Fruit fly (Drosophila melanogaster) whole organism, embryonic: Measurements from ENCODE around the gene Cpr67Fb.

Source experiments
- Asciz ChIP-seq: fragments of 200-800 bp; sonication (Bioruptor generic); optimal IDR thresholded peaks from 2 replicates; lab custom pipeline; 2017; ENCODE audit warnings: missing biosample characterization, mild to moderate bottlenecking, missing genetic modification characterization, missing genetic modification reagents
- CG10274 ChIP-seq: fragments of 200-800 bp; sonication (Bioruptor generic); optimal IDR thresholded peaks from 3 replicates; lab custom pipeline; 2017; ENCODE audit warnings: missing biosample characterization, mild to moderate bottlenecking, missing genetic modification characterization
- CG10366 ChIP-seq: fragments of 200-800 bp; sonication (Bioruptor generic); IDR thresholded peaks from 2 replicates; pipeline ENCODE4 v1.3.6; 2022; ENCODE audit warnings: missing biosample characterization, missing genetic modification characterization
- CG11085 ChIP-seq: fragments of 200-800 bp; sonication (Bioruptor generic); IDR thresholded peaks from 2 replicates; pipeline ENCODE4 v1.3.6; 2022; ENCODE audit warnings: missing biosample characterization, missing genetic modification characterization
- CG11696 ChIP-seq: fragments of 200-800 bp; sonication (Bioruptor generic); IDR thresholded peaks from 2 replicates; pipeline ENCODE4 v1.3.6; 2022; ENCODE audit warnings: missing biosample characterization, missing genetic modification characterization
- CG12299 ChIP-seq: fragments of 200-800 bp; sonication (Bioruptor generic); optimal IDR thresholded peaks from 2 replicates; lab custom pipeline; 2018; ENCODE audit warnings: missing biosample characterization, mild to moderate bottlenecking, missing genetic modification characterization
- CG12391 ChIP-seq: fragments of 200-800 bp; sonication (Bioruptor generic); optimal IDR thresholded peaks from 3 replicates; lab custom pipeline; 2018; ENCODE audit warnings: missing biosample characterization, mild to moderate bottlenecking, missing genetic modification characterization, moderate library complexity
- CG14710 ChIP-seq: fragments of 200-800 bp; sonication (Bioruptor generic); optimal IDR thresholded peaks from 3 replicates; lab custom pipeline; 2019; ENCODE audit warnings: missing biosample characterization, mild to moderate bottlenecking, missing genetic modification characterization, moderate library complexity
- CG15011 ChIP-seq: fragments of 200-800 bp; sonication (Bioruptor generic); optimal IDR thresholded peaks from 3 replicates; lab custom pipeline; 2018; ENCODE audit warnings: missing biosample characterization, mild to moderate bottlenecking, missing genetic modification characterization
- CG15269 ChIP-seq: fragments of 200-800 bp; sonication (Bioruptor generic); optimal IDR thresholded peaks from 2 replicates; lab custom pipeline; 2018; ENCODE audit warnings: missing biosample characterization, mild to moderate bottlenecking, missing genetic modification characterization, moderate library complexity
- CG1529 ChIP-seq: fragments of 200-800 bp; sonication (Bioruptor generic); optimal IDR thresholded peaks from 3 replicates; lab custom pipeline; 2018; ENCODE audit warnings: missing biosample characterization, missing genetic modification characterization
- CG1603 ChIP-seq: fragments of 200-800 bp; sonication (Bioruptor generic); optimal IDR thresholded peaks from 2 replicates; lab custom pipeline; 2019; ENCODE audit warnings: missing biosample characterization, mild to moderate bottlenecking, missing genetic modification characterization, moderate library complexity
- CG17361 ChIP-seq: fragments of 200-800 bp; sonication (Bioruptor generic); IDR thresholded peaks from 3 replicates; pipeline ENCODE4 v1.3.6; 2022; ENCODE audit warnings: missing biosample characterization, missing genetic modification characterization
- CG17802 ChIP-seq: fragments of 200-800 bp; sonication (Bioruptor generic); optimal IDR thresholded peaks from 2 replicates; lab custom pipeline; 2018; ENCODE audit warnings: missing biosample characterization, mild to moderate bottlenecking, missing genetic modification characterization, moderate library complexity
- CG2678 ChIP-seq: fragments of 200-800 bp; sonication (Bioruptor generic); optimal IDR thresholded peaks from 3 replicates; lab custom pipeline; 2019; ENCODE audit warnings: missing biosample characterization, mild to moderate bottlenecking, missing genetic modification characterization, moderate library complexity
- CG30403 ChIP-seq: fragments of 200-800 bp; sonication (Bioruptor generic); optimal IDR thresholded peaks from 3 replicates; lab custom pipeline; 2016; ENCODE audit warnings: missing biosample characterization, missing genetic modification characterization
- CG31224 ChIP-seq: fragments of 200-800 bp; sonication (Bioruptor generic); IDR thresholded peaks from 2 replicates; pipeline ENCODE4 v1.3.6; 2022; ENCODE audit warnings: missing biosample characterization, missing genetic modification characterization
- CG3847 ChIP-seq: fragments of 200-800 bp; sonication (Bioruptor generic); IDR thresholded peaks from 2 replicates; pipeline ENCODE4 v1.3.6; 2022; ENCODE audit warnings: missing biosample characterization, missing genetic modification characterization
- CG4404 ChIP-seq: fragments of 200-800 bp; sonication (Bioruptor generic); IDR thresholded peaks from 2 replicates; pipeline ENCODE4 v1.3.6; 2022; ENCODE audit warnings: missing biosample characterization, missing genetic modification characterization
- CG4424 ChIP-seq: fragments of 200-800 bp; sonication (Bioruptor generic); optimal IDR thresholded peaks from 3 replicates; lab custom pipeline; 2016; ENCODE audit warnings: missing biosample characterization, missing genetic modification characterization
- CG4820 ChIP-seq: fragments of 200-800 bp; sonication (Bioruptor generic); optimal IDR thresholded peaks from 3 replicates; lab custom pipeline; 2016; ENCODE audit warnings: missing biosample characterization, missing genetic modification characterization
- CG6254 ChIP-seq: fragments of 200-800 bp; sonication (Bioruptor generic); optimal IDR thresholded peaks from 3 replicates; lab custom pipeline; 2017; ENCODE audit warnings: mild to moderate bottlenecking, missing biosample characterization, missing genetic modification reagents, missing genetic modification characterization
- CG6689 ChIP-seq: fragments of 200-800 bp; sonication (Bioruptor generic); IDR thresholded peaks from 2 replicates; pipeline ENCODE4 v1.3.6; 2022; ENCODE audit warnings: missing biosample characterization, missing genetic modification characterization
- CG6791 ChIP-seq: fragments of 200-800 bp; sonication (Bioruptor generic); IDR thresholded peaks from 3 replicates; pipeline ENCODE4 v1.3.6; 2022; ENCODE audit warnings: missing biosample characterization, missing genetic modification characterization; ENCODE audit not compliant: partially characterized antibody
- CG7372 ChIP-seq: fragments of 200-800 bp; sonication (Bioruptor generic); IDR thresholded peaks from 2 replicates; pipeline ENCODE4 v1.3.6; 2022; ENCODE audit warnings: missing biosample characterization, missing genetic modification characterization
- CG7745 ChIP-seq: fragments of 200-800 bp; sonication (Bioruptor generic); optimal IDR thresholded peaks from 2 replicates; lab custom pipeline; 2018; ENCODE audit warnings: missing biosample characterization, mild to moderate bottlenecking, missing genetic modification characterization, moderate library complexity
- CG8765 ChIP-seq: fragments of 200-800 bp; sonication (Bioruptor generic); IDR thresholded peaks from 2 replicates; pipeline ENCODE4 v1.3.6; 2022; ENCODE audit warnings: missing biosample characterization, missing genetic modification characterization
- CG9817 ChIP-seq: fragments of 200-800 bp; sonication (Bioruptor generic); optimal IDR thresholded peaks from 2 replicates; lab custom pipeline; 2018; ENCODE audit warnings: missing biosample characterization, mild to moderate bottlenecking, missing genetic modification characterization, moderate library complexity
- Camta ChIP-seq: fragments of 200-800 bp; sonication (Bioruptor generic); optimal IDR thresholded peaks from 2 replicates; lab custom pipeline; 2016; ENCODE audit warnings: missing biosample characterization, missing genetic modification characterization
- CoRest ChIP-seq: fragments of 200-800 bp; sonication (Bioruptor generic); optimal IDR thresholded peaks from 3 replicates; lab custom pipeline; 2018; ENCODE audit warnings: missing biosample characterization, mild to moderate bottlenecking, missing genetic modification characterization, moderate library complexity
- Deaf1 ChIP-seq: fragments of 200-800 bp; optimal IDR thresholded peaks from 3 replicates; lab custom pipeline; 2019; ENCODE audit warnings: missing biosample characterization, mild to moderate bottlenecking, missing genetic modification characterization, moderate library complexity
- Dip3 ChIP-seq: fragments of 200-800 bp; sonication (Bioruptor generic); optimal IDR thresholded peaks from 3 replicates; lab custom pipeline; 2016; ENCODE audit warnings: missing biosample characterization, missing genetic modification characterization
- Doc3 ChIP-seq: fragments of 200-800 bp; sonication (Bioruptor generic); IDR thresholded peaks from 3 replicates; pipeline ENCODE4 v1.3.6; 2022; ENCODE audit warnings: missing biosample characterization, missing genetic modification characterization; ENCODE audit not compliant: partially characterized antibody
- HHEX ChIP-seq: fragments of 200-800 bp; sonication (Bioruptor generic); optimal IDR thresholded peaks from 3 replicates; lab custom pipeline; 2017; ENCODE audit warnings: missing biosample characterization, mild to moderate bottlenecking, missing genetic modification characterization, missing genetic modification reagents
- Med ChIP-seq: fragments of 200-800 bp; sonication (Bioruptor generic); peaks from one replicate; lab custom pipeline; 2016; ENCODE audit warnings: missing biosample characterization, missing genetic modification characterization, mild to moderate bottlenecking, inconsistent platforms, moderate library complexity
- PHDP ChIP-seq: fragments of 200-800 bp; sonication (Bioruptor generic); optimal IDR thresholded peaks from 3 replicates; lab custom pipeline; 2018; ENCODE audit warnings: missing biosample characterization, mild to moderate bottlenecking, missing genetic modification characterization, moderate library complexity
- Rfx ChIP-seq: fragments of 200-800 bp; sonication (Bioruptor generic); IDR thresholded peaks from 2 replicates; pipeline ENCODE4 v1.3.6; 2022; ENCODE audit warnings: missing biosample characterization, missing genetic modification characterization
- Side ChIP-seq: fragments of 200-800 bp; sonication (Bioruptor generic); optimal IDR thresholded peaks from 2 replicates; lab custom pipeline; 2016; ENCODE audit warnings: missing biosample characterization, missing genetic modification characterization
- Sin3A ChIP-seq: fragments of >200 bp; optimal IDR thresholded peaks from 2 replicates; lab custom pipeline; 2018
- Sry-δ ChIP-seq: fragments of 200-800 bp; sonication (Bioruptor generic); optimal IDR thresholded peaks from 2 replicates; lab custom pipeline; 2016; ENCODE audit warnings: missing biosample characterization, missing genetic modification characterization
- bowl ChIP-seq: fragments of 200-800 bp; sonication (Bioruptor generic); IDR thresholded peaks from 2 replicates; pipeline ENCODE4 v1.3.6; 2022; ENCODE audit warnings: missing biosample characterization, missing genetic modification characterization
- bsh ChIP-seq, 2 experiments: fragments of 200-800 bp; sonication (Bioruptor generic); optimal IDR thresholded peaks; 2 replicates each; lab custom pipeline; 2017 to 2018; ENCODE audit warnings: mild to moderate bottlenecking in 2 of 2, missing biosample characterization in 2 of 2, missing genetic modification characterization in 2 of 2, moderate library complexity in 1 of 2
- da ChIP-seq: fragments of 200-800 bp; sonication (Bioruptor generic); optimal IDR thresholded peaks from 2 replicates; lab custom pipeline; 2016; ENCODE audit warnings: missing biosample characterization, missing genetic modification characterization
- en ChIP-seq: fragments of 200-800 bp; sonication (Bioruptor generic); optimal IDR thresholded peaks from 2 replicates; lab custom pipeline; 2016; ENCODE audit warnings: missing biosample characterization, missing genetic modification characterization
- fru ChIP-seq: fragments of >200 bp; optimal IDR thresholded peaks from 2 replicates; lab custom pipeline; 2017
- hth ChIP-seq: fragments of >200 bp; optimal IDR thresholded peaks from 2 replicates; lab custom pipeline; 2017; ENCODE audit warnings: inconsistent platforms
- kay ChIP-seq: fragments of 200-800 bp; sonication (Bioruptor generic); optimal IDR thresholded peaks from 2 replicates; lab custom pipeline; 2016; ENCODE audit warnings: missing biosample characterization, missing genetic modification characterization
- lab ChIP-seq: fragments of 200-800 bp; sonication (Bioruptor generic); optimal IDR thresholded peaks from 3 replicates; lab custom pipeline; 2017; ENCODE audit warnings: missing biosample characterization, missing genetic modification characterization, mild to moderate bottlenecking, moderate library complexity, missing genetic modification reagents
- pros ChIP-seq: fragments of 200-800 bp; sonication (Bioruptor generic); optimal IDR thresholded peaks from 3 replicates; lab custom pipeline; 2019; ENCODE audit warnings: missing biosample characterization, mild to moderate bottlenecking, missing genetic modification characterization, moderate library complexity
- sima ChIP-seq: fragments of 200-800 bp; sonication (Bioruptor generic); optimal IDR thresholded peaks from 2 replicates; lab custom pipeline; 2016; ENCODE audit warnings: missing biosample characterization, missing genetic modification characterization
- tin ChIP-seq: fragments of 200-800 bp; sonication (Bioruptor generic); optimal IDR thresholded peaks from 3 replicates; lab custom pipeline; 2016; ENCODE audit warnings: missing biosample characterization, missing genetic modification characterization
- tx ChIP-seq: fragments of 200-800 bp; sonication (Bioruptor generic); optimal IDR thresholded peaks from 2 replicates; lab custom pipeline; 2016; ENCODE audit warnings: missing biosample characterization, missing genetic modification characterization
- vfl ChIP-seq: fragments of 200-800 bp; sonication (Bioruptor generic); optimal IDR thresholded peaks from 2 replicates; lab custom pipeline; 2016; ENCODE audit warnings: missing biosample characterization, missing genetic modification characterization

The Cpr67Fb gene

DNA sequence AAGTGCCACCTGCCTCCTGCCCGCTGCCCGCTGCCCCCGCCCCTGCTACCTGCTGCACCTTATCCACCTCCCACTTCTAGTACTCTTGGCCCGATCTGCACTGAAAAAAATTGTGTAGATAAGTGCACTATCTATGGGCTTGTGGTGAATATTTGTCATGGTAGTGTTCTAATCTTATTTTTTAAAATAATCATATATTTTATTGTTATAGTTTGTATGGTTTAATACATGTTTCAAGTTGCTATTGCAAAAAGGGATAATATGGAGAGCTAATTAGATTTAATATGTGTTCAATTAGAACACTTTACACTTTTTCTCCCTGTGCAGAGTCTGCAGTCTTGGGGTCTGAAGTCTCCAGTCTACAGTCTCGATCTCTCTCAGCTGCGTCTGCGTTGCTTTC is 37.5 kb downstream of the Cpr67Fb start (continued):
- peak; percentile 37; the same call in 1 of the 2 replicates for TF ChIP-seq CG6689 (GFP tag; lab: Robert Waterston, UW)
- TF ChIP-seq CG1529: no peak
- TF ChIP-seq Camta (GFP tag; lab: Kevin White, UChicago): no peak
- peak; percentile 13 for TF ChIP-seq HHEX
- TF ChIP-seq CG1603 (tag; lab: Kevin White, UChicago): no peak
- no peak for TF ChIP-seq Doc3 (GFP tag; lab: Robert Waterston, UW)
- TF ChIP-seq CG15269 (tag; lab: Kevin White, UChicago): peak; percentile 48
- no peak for TF ChIP-seq CG6791 (GFP tag; lab: Robert Waterston, UW)
- no peak for TF ChIP-seq CG3847 (GFP tag; lab: Robert Waterston, UW)
- peak; percentile 42 for TF ChIP-seq CG12391 (tag; lab: Kevin White, UChicago)
- peak; percentile 60 to 80 for TF ChIP-seq bsh (GFP tag; optimal IDR thresholded peaks at IDR 0.05; lab: Kevin White, UChicago)
- no peak for TF ChIP-seq Sry-δ (GFP tag; lab: Kevin White, UChicago)
- TF ChIP-seq CG10366 (GFP tag; lab: Robert Waterston, UW): peak; percentile 21; the same call in 1 of the 2 replicates
- peak; percentile 58 for TF ChIP-seq CG2678 (tag; lab: Kevin White, UChicago)
- no peak for TF ChIP-seq Sin3A (lab: Kevin White, UChicago)
- TF ChIP-seq CG12299: no peak
- TF ChIP-seq PHDP (tag; lab: Kevin White, UChicago): peak; percentile 38
- TF ChIP-seq CG11085: no peak
- no peak for TF ChIP-seq da (GFP tag; lab: Kevin White, UChicago)
- peak; percentile 6 for TF ChIP-seq lab (GFP tag; lab: Kevin White, UChicago)
- no peak for TF ChIP-seq kay (GFP tag; lab: Kevin White, UChicago)
- no peak for TF ChIP-seq CG4820
- no peak for TF ChIP-seq CG31224 (GFP tag; lab: Robert Waterston, UW)
- TF ChIP-seq CG6254: peak; percentile 58
- TF ChIP-seq Med (GFP tag; lab: Kevin White, UChicago): no peak
- no peak for TF ChIP-seq vfl (GFP tag; lab: Kevin White, UChicago)
- TF ChIP-seq tx (GFP tag; lab: Kevin White, UChicago): no peak
- no peak for TF ChIP-seq Dip3 (GFP tag; lab: Kevin White, UChicago)
- no peak for TF ChIP-seq CG9817 (tag; lab: Kevin White, UChicago)
- no peak for TF ChIP-seq bowl
- TF ChIP-seq tin (GFP tag; lab: Kevin White, UChicago): peak; percentile 6
- TF ChIP-seq CG10274 (GFP tag; lab: Kevin White, UChicago): no peak
- no peak for TF ChIP-seq fru
- no peak for TF ChIP-seq Side (GFP tag; lab: Kevin White, UChicago)
- no peak for TF ChIP-seq CG7372 (GFP tag; lab: Robert Waterston, UW)
- TF ChIP-seq CG15011 (GFP tag; lab: Kevin White, UChicago): no peak
- TF ChIP-seq en: no peak
- TF ChIP-seq CG4404: no peak
- TF ChIP-seq CG7745: no peak
- TF ChIP-seq CG14710 (tag; lab: Kevin White, UChicago): peak; percentile 28
- no peak for TF ChIP-seq Asciz (GFP tag; lab: Kevin White, UChicago)
- TF ChIP-seq hth (lab: Kevin White, UChicago): no peak
- TF ChIP-seq CG11696 (GFP tag; lab: Robert Waterston, UW): no peak
- no peak for TF ChIP-seq sima (GFP tag; lab: Kevin White, UChicago)
- peak; percentile 57 for TF ChIP-seq CG4424 (GFP tag; lab: Kevin White, UChicago)
- peak; percentile 59; the same call in 1 of the 3 replicates for TF ChIP-seq CG17361
- no peak for TF ChIP-seq Rfx
- no peak for TF ChIP-seq CG17802
- TF ChIP-seq pros (GFP tag; lab: Kevin White, UChicago): no peak
- TF ChIP-seq CoRest (tag; lab: Kevin White, UChicago): peak; percentile 37
- no peak for TF ChIP-seq CG8765 (GFP tag; lab: Robert Waterston, UW)
- no peak for TF ChIP-seq Deaf1
- peak; percentile 31 for TF ChIP-seq CG30403 (GFP tag; lab: Kevin White, UChicago)
